4 fruit fly cellular contexts compared by ENCODE assay signal in genomic region chr3L:20648957-20649356, dm6.
TF ChIP-seq lines count a peak whose summit lies in the region.

No protein-coding gene starts in this region.

- no peak for TF ChIP-seq CTCF in whole organism, embryonic (GFP tag; optimal IDR thresholded peaks at IDR 0.05; lab: Kevin White, UChicago)

TF ChIP-seq in whole organism, embryonic, 481 proteins besides CTCF, POLR2A, EP300 and RAD21 (continues in another document):
- TF ChIP-seq Hr51 (GFP tag; optimal IDR thresholded peaks at IDR 0.05; lab: Kevin White, UChicago) (no peak), CG9609 (GFP tag; optimal IDR thresholded peaks at IDR 0.05; lab: Kevin White, UChicago) (no peak), wdn (GFP tag; IDR thresholded peaks at IDR 0.05; lab: Robert Waterston, UW) (no peak), grn (GFP tag; optimal IDR thresholded peaks at IDR 0.05; lab: Kevin White, UChicago) (no peak), Ets65A (GFP tag; lab: Kevin White, UChicago) (peak; percentile 10), gem (tag; optimal IDR thresholded peaks at IDR 0.05; lab: Kevin White, UChicago) (peak; percentile 21), CG6854 (GFP tag; optimal IDR thresholded peaks at IDR 0.05; lab: Kevin White, UChicago) (no peak), Gug (GFP tag; IDR thresholded peaks at IDR 0.05; lab: Robert Waterston, UW) (no peak), CG9817 (tag; optimal IDR thresholded peaks at IDR 0.05; lab: Kevin White, UChicago) (no peak), CG32767 (GFP tag; IDR thresholded peaks at IDR 0.05; lab: Robert Waterston, UW) (no peak), jumu (GFP tag; optimal IDR thresholded peaks at IDR 0.05; lab: Kevin White, UChicago) (no peak), GATAe (GFP tag; conservative IDR thresholded peaks at IDR 0.05; lab: Robert Waterston, UW) (no peak), sens (GFP tag; lab: Kevin White, UChicago) (peak; percentile 71), run (tag; optimal IDR thresholded peaks at IDR 0.05; lab: Kevin White, UChicago) (no peak), Oaz (GFP tag; IDR thresholded peaks at IDR 0.05; lab: Robert Waterston, UW) (no peak), Xrp1 (GFP tag; IDR thresholded peaks at IDR 0.05; lab: Robert Waterston, UW) (peak; percentile 49; the same call in 1 of the 2 replicates), Dll (GFP tag; IDR thresholded peaks at IDR 0.05; lab: Robert Waterston, UW; ENCODE audit: partially characterized antibody) (no peak), CG11247 (GFP tag; IDR thresholded peaks at IDR 0.05; lab: Robert Waterston, UW) (no peak), CG2678 (tag; optimal IDR thresholded peaks at IDR 0.05; lab: Kevin White, UChicago) (no peak), CG11695 (GFP tag; IDR thresholded peaks at IDR 0.05; lab: Robert Waterston, UW) (no peak), lbe (GFP tag; optimal IDR thresholded peaks at IDR 0.05; lab: Kevin White, UChicago) (peak; percentile 40), dmrt11E (tag; optimal IDR thresholded peaks at IDR 0.05; lab: Kevin White, UChicago) (peak; percentile 15), CG6175 (GFP tag; IDR thresholded peaks at IDR 0.05; lab: Robert Waterston, UW) (no peak), Atf3 (GFP tag; optimal IDR thresholded peaks at IDR 0.05; lab: Kevin White, UChicago) (no peak)

TF ChIP-seq in whole organism, prepupa, 60 proteins besides CTCF, POLR2A, EP300 and RAD21 (continues in another document):
- TF ChIP-seq CG1621 (tag; optimal IDR thresholded peaks at IDR 0.05; lab: Kevin White, UChicago) (peak; percentile 32), Eip93F (GFP tag; optimal IDR thresholded peaks at IDR 0.05; lab: Kevin White, UChicago) (peak; percentile 46), CG16779 (tag; optimal IDR thresholded peaks at IDR 0.05; lab: Kevin White, UChicago) (no peak), Smox (GFP tag; optimal IDR thresholded peaks at IDR 0.05; lab: Kevin White, UChicago) (peak; percentile 81), CG6163 (GFP tag; IDR thresholded peaks at IDR 0.05; lab: Robert Waterston, UW) (peak; percentile 66), acj6 (GFP tag; optimal IDR thresholded peaks at IDR 0.05; lab: Kevin White, UChicago) (peak; percentile 81), CG8119 (GFP tag; IDR thresholded peaks at IDR 0.05; lab: Robert Waterston, UW) (0 out of 3 replicates have a peak, but pooled peaks have one; percentile 21), CG6854 (GFP tag; optimal IDR thresholded peaks at IDR 0.05; lab: Kevin White, UChicago) (peak; percentile 43), Hr39 (GFP tag; optimal IDR thresholded peaks at IDR 0.05; lab: Kevin White, UChicago) (peak; percentile 89), Blimp-1 (GFP tag; optimal IDR thresholded peaks at IDR 0.05; lab: Kevin White, UChicago) (peak; percentile 33), CG32006 (GFP tag; optimal IDR thresholded peaks at IDR 0.05; lab: Kevin White, UChicago) (no peak), CG15336 (GFP tag; IDR thresholded peaks at IDR 0.05; lab: Robert Waterston, UW) (no peak), OdsH (GFP tag; optimal IDR thresholded peaks at IDR 0.05; lab: Kevin White, UChicago) (peak; percentile 76), CG34406 (GFP tag; optimal IDR thresholded peaks at IDR 0.05; lab: Kevin White, UChicago) (peak; percentile 81), svp (GFP tag; lab: Kevin White, UChicago) (peak; percentile 92), Hr38 (GFP tag; optimal IDR thresholded peaks at IDR 0.05; lab: Kevin White, UChicago) (no peak), Ets21C (GFP tag; optimal IDR thresholded peaks at IDR 0.05; lab: Kevin White, UChicago) (peak; percentile 76), vri (GFP tag; optimal IDR thresholded peaks at IDR 0.05; lab: Kevin White, UChicago) (peak; percentile 56), Gug (GFP tag; IDR thresholded peaks at IDR 0.05; lab: Robert Waterston, UW) (no peak), Sox14 (GFP tag; optimal IDR thresholded peaks at IDR 0.05; lab: Kevin White, UChicago) (peak; percentile 67), Met (GFP tag; optimal IDR thresholded peaks at IDR 0.05; lab: Kevin White, UChicago) (peak; percentile 89), CG6276 (GFP tag; optimal IDR thresholded peaks at IDR 0.05; lab: Kevin White, UChicago) (no peak), CG11902 (GFP tag; optimal IDR thresholded peaks at IDR 0.05; lab: Kevin White, UChicago) (peak; percentile 57), CG8319 (GFP tag; optimal IDR thresholded peaks at IDR 0.05; lab: Kevin White, UChicago) (peak; percentile 66)

TF ChIP-seq in whole organism, pupa, 21 proteins besides CTCF, POLR2A, EP300 and RAD21:
- peak; percentile 75 for TF ChIP-seq CG15710 (tag; optimal IDR thresholded peaks at IDR 0.05; lab: Kevin White, UChicago)
- peak; percentile 65 for TF ChIP-seq Pif1A (GFP tag; optimal IDR thresholded peaks at IDR 0.05; lab: Kevin White, UChicago)
- TF ChIP-seq CG4496 (GFP tag; IDR thresholded peaks at IDR 0.05; lab: Robert Waterston, UW), result no peak
- peak; percentile 26 for TF ChIP-seq gl (tag; optimal IDR thresholded peaks at IDR 0.05; lab: Kevin White, UChicago)
- no peak for TF ChIP-seq CG8301 (tag; optimal IDR thresholded peaks at IDR 0.05; lab: Kevin White, UChicago)
- TF ChIP-seq Snoo (tag; optimal IDR thresholded peaks at IDR 0.05; lab: Kevin White, UChicago), result peak; percentile 73
- TF ChIP-seq CG12605 (GFP tag; IDR thresholded peaks at IDR 0.05; lab: Robert Waterston, UW), result no peak
- no peak for TF ChIP-seq CG10348 (GFP tag; IDR thresholded peaks at IDR 0.05; lab: Robert Waterston, UW)
- TF ChIP-seq CG13204 (GFP tag; optimal IDR thresholded peaks at IDR 0.05; lab: Kevin White, UChicago), result no peak
- no peak for TF ChIP-seq D1 (tag; optimal IDR thresholded peaks at IDR 0.05; lab: Kevin White, UChicago)
- peak; percentile 80 for TF ChIP-seq CG8159 (tag; optimal IDR thresholded peaks at IDR 0.05; lab: Kevin White, UChicago)
- peak; percentile 63 for TF ChIP-seq CG9948 (tag; optimal IDR thresholded peaks at IDR 0.05; lab: Kevin White, UChicago)
- TF ChIP-seq rn (GFP tag; IDR thresholded peaks at IDR 0.05; lab: Robert Waterston, UW), result no peak
- no peak for TF ChIP-seq EcR (GFP tag; optimal IDR thresholded peaks at IDR 0.05; lab: Kevin White, UChicago)
- peak; percentile 43 for TF ChIP-seq CG34367 (tag; optimal IDR thresholded peaks at IDR 0.05; lab: Kevin White, UChicago)
- no peak for TF ChIP-seq CG32121 (GFP tag; IDR thresholded peaks at IDR 0.05; lab: Robert Waterston, UW)
- TF ChIP-seq Pif1B (GFP tag; optimal IDR thresholded peaks at IDR 0.05; lab: Kevin White, UChicago), result peak; percentile 48
- no peak for TF ChIP-seq CG14655 (GFP tag; optimal IDR thresholded peaks at IDR 0.05; lab: Kevin White, UChicago)
- TF ChIP-seq fd96Ca (GFP tag; IDR thresholded peaks at IDR 0.05; lab: Robert Waterston, UW), result no peak
- peak; percentile 75 for TF ChIP-seq CG17806 (tag; optimal IDR thresholded peaks at IDR 0.05; lab: Kevin White, UChicago)
- TF ChIP-seq Ets98B (GFP tag; IDR thresholded peaks at IDR 0.05; lab: Robert Waterston, UW), result no peak

TF ChIP-seq in whole organism, wandering third instar larva, 38 proteins besides CTCF, POLR2A, EP300 and RAD21:
- TF ChIP-seq brk (GFP tag; optimal IDR thresholded peaks at IDR 0.05; lab: Kevin White, UChicago), result peak; percentile 77
- no peak for TF ChIP-seq N (GFP tag; optimal IDR thresholded peaks at IDR 0.05; lab: Kevin White, UChicago)
- TF ChIP-seq dmrt93B (GFP tag; optimal IDR thresholded peaks at IDR 0.05; lab: Kevin White, UChicago), result peak; percentile 65
- TF ChIP-seq rgr (GFP tag; optimal IDR thresholded peaks at IDR 0.05; lab: Kevin White, UChicago), result peak; percentile 82
- no peak for TF ChIP-seq Abd-B (GFP tag; optimal IDR thresholded peaks at IDR 0.05; lab: Kevin White, UChicago)
- peak; percentile 72 for TF ChIP-seq psq (GFP tag; optimal IDR thresholded peaks at IDR 0.05; lab: Kevin White, UChicago)
- TF ChIP-seq br (GFP tag; optimal IDR thresholded peaks at IDR 0.05; lab: Kevin White, UChicago), result peak; percentile 84
- TF ChIP-seq Sp1 (GFP tag; optimal IDR thresholded peaks at IDR 0.05; lab: Kevin White, UChicago), result peak; percentile 77
- TF ChIP-seq tai (GFP tag; optimal IDR thresholded peaks at IDR 0.05; lab: Kevin White, UChicago), result peak; percentile 52
- peak; percentile 65 for TF ChIP-seq Jra (GFP tag; optimal IDR thresholded peaks at IDR 0.05; lab: Kevin White, UChicago)
- TF ChIP-seq fru (GFP tag; optimal IDR thresholded peaks at IDR 0.05; lab: Kevin White, UChicago), result peak; percentile 85
- TF ChIP-seq lola (GFP tag; optimal IDR thresholded peaks at IDR 0.05; lab: Kevin White, UChicago), result no peak
- peak in 1 of 2 experiments; percentile 85 for TF ChIP-seq foxo (GFP tag; optimal IDR thresholded peaks at IDR 0.05; lab: Kevin White, UChicago)
- TF ChIP-seq Vsx2 (GFP tag; optimal IDR thresholded peaks at IDR 0.05; lab: Kevin White, UChicago; ENCODE audit: partially characterized antibody), result no peak
- TF ChIP-seq woc (GFP tag; optimal IDR thresholded peaks at IDR 0.05; lab: Kevin White, UChicago), result peak; percentile 77
- TF ChIP-seq Hnf4 (GFP tag; optimal IDR thresholded peaks at IDR 0.05; lab: Kevin White, UChicago), result peak; percentile 81
- TF ChIP-seq CrebA (GFP tag; optimal IDR thresholded peaks at IDR 0.05; lab: Kevin White, UChicago; ENCODE audit: borderline replicate concordance), result no peak
- no peak for TF ChIP-seq Hr83 (GFP tag; optimal IDR thresholded peaks at IDR 0.05; lab: Kevin White, UChicago; ENCODE audit: poor library complexity, severe bottlenecking)
- peak; percentile 79 for TF ChIP-seq CG32264 (GFP tag; optimal IDR thresholded peaks at IDR 0.05; lab: Kevin White, UChicago)
- TF ChIP-seq HLH106 (tag; optimal IDR thresholded peaks at IDR 0.05; lab: Kevin White, UChicago), result peak; percentile 71
- TF ChIP-seq ey (GFP tag; optimal IDR thresholded peaks at IDR 0.05; lab: Kevin White, UChicago), result peak; percentile 81
- peak; percentile 44 for TF ChIP-seq GATAd (GFP tag; optimal IDR thresholded peaks at IDR 0.05; lab: Kevin White, UChicago)
- no peak for TF ChIP-seq Rel (GFP tag; optimal IDR thresholded peaks at IDR 0.05; lab: Kevin White, UChicago)
- no peak for TF ChIP-seq Rel (tag; optimal IDR thresholded peaks at IDR 0.05; lab: Kevin White, UChicago)
- TF ChIP-seq h (GFP tag; optimal IDR thresholded peaks at IDR 0.05; lab: Kevin White, UChicago), result peak; percentile 86
- TF ChIP-seq Myc (optimal IDR thresholded peaks at IDR 0.05; lab: Kevin White, UChicago), result no peak
- peak; percentile 80 for TF ChIP-seq OdsH (GFP tag; optimal IDR thresholded peaks at IDR 0.05; lab: Kevin White, UChicago)

Comparison
In these comparisons a context has a peak if more than half of its experiments do, and no peak if none do; other contexts are left out.
1. Of the 7 proteins assayed by ChIP-seq in both whole organism, embryonic and whole organism, prepupa: peak only in whole organism, embryonic: none; only in whole organism, prepupa: Blimp-1, CG6854, Hr39, Lpt and Sox102F; in both: none; in neither: 2.